Fruit fly (Drosophila melanogaster): ENCODE results near the gene Sytalpha.

Sytalpha gene

dm6 chr2L:17558111-17558773, 33.8 kb upstream of the Sytalpha start (continued):
- TF ChIP-seq unpg (GFP tag; optimal IDR thresholded peaks at IDR 0.05) (peak; percentile 55), Hr3 (GFP tag; optimal IDR thresholded peaks at IDR 0.05) (no peak), Dref (GFP tag; IDR thresholded peaks at IDR 0.05) (no peak), Asciz (GFP tag; optimal IDR thresholded peaks at IDR 0.05) (no peak), CG1792 (GFP tag; optimal IDR thresholded peaks at IDR 0.05) (no peak), lbe (GFP tag; optimal IDR thresholded peaks at IDR 0.05) (no peak), CG18764 (GFP tag; optimal IDR thresholded peaks at IDR 0.05) (no peak), CG30403 (GFP tag; optimal IDR thresholded peaks at IDR 0.05) (peak; percentile 16), dm (GFP tag; optimal IDR thresholded peaks at IDR 0.05) (no peak), HmgZ (tag; optimal IDR thresholded peaks at IDR 0.05) (no peak), ind (GFP tag; optimal IDR thresholded peaks at IDR 0.05) (peak; percentile 6), vfl (GFP tag; optimal IDR thresholded peaks at IDR 0.05) (no peak), H2.0 (GFP tag; IDR thresholded peaks at IDR 0.05) (no peak), CG32767 (GFP tag; IDR thresholded peaks at IDR 0.05) (no peak), sqz (GFP tag; optimal IDR thresholded peaks at IDR 0.05) (peak; percentile 59), CG10431 (GFP tag; optimal IDR thresholded peaks at IDR 0.05) (no peak), Oli (tag; optimal IDR thresholded peaks at IDR 0.05) (no peak), ara (GFP tag; IDR thresholded peaks at IDR 0.05) (no peak), crol (GFP tag; IDR thresholded peaks at IDR 0.05) (no peak), tup (GFP tag; optimal IDR thresholded peaks at IDR 0.05) (no peak), az2 (GFP tag; optimal IDR thresholded peaks at IDR 0.05) (no peak), mirr (GFP tag; optimal IDR thresholded peaks at IDR 0.05) (peak; percentile 23), sens (GFP tag) (no peak), CG1603 (tag; optimal IDR thresholded peaks at IDR 0.05) (no peak), Fer3 (tag; optimal IDR thresholded peaks at IDR 0.05) (peak; percentile 35), cad (GFP tag; optimal IDR thresholded peaks at IDR 0.05) (no peak), CG8388 (GFP tag; optimal IDR thresholded peaks at IDR 0.05) (peak; percentile 32), CG17186 (GFP tag; optimal IDR thresholded peaks at IDR 0.05) (no peak)

DNA sequence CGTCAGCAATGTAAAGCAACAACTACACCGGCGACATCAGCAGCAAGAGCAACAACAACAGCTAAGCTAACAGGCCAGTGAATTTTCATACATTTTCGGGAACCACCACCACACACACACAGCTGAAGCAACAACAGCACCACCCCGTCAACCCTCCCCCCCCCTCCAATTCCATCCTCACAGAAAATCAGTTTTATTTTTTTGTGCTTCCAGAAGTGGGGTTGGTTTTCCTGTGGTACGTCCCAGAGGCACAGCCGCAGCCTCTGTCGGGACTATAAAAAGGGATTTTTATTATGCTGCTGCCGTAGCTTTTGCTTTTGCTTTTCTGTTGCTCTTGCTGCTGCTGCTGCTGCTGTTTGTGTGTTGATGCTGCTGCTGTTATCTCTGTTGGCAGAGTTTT, 32.8 kb upstream of the Sytalpha start:
- TF ChIP-seq Opbp (GFP tag; IDR thresholded peaks at IDR 0.05; ENCODE audit: partially characterized antibody): no peak
- no peak for TF ChIP-seq CG11560 (tag; IDR thresholded peaks at IDR 0.05)
- no peak for TF ChIP-seq lov (optimal IDR thresholded peaks at IDR 0.05)
- no peak for TF ChIP-seq lov (GFP tag; IDR thresholded peaks at IDR 0.05)
- TF ChIP-seq Ets65A (GFP tag): no peak
- TF ChIP-seq Hmr (GFP tag; optimal IDR thresholded peaks at IDR 0.05): no peak
- no peak for TF ChIP-seq CG15073 (GFP tag; optimal IDR thresholded peaks at IDR 0.05)
- TF ChIP-seq CG6683 (GFP tag; optimal IDR thresholded peaks at IDR 0.05): no peak
- TF ChIP-seq dimm (GFP tag; IDR thresholded peaks at IDR 0.05): no peak
- TF ChIP-seq CG17385 (GFP tag; optimal IDR thresholded peaks at IDR 0.05): no peak
- no peak for TF ChIP-seq CG16815 (GFP tag; optimal IDR thresholded peaks at IDR 0.05)
- TF ChIP-seq ATbp (GFP tag; optimal IDR thresholded peaks at IDR 0.05): no peak
- TF ChIP-seq abd-A (tag; optimal IDR thresholded peaks at IDR 0.05): peak; percentile 96
- TF ChIP-seq PHDP (tag; optimal IDR thresholded peaks at IDR 0.05): no peak
- no peak for TF ChIP-seq CG6272 (GFP tag; IDR thresholded peaks at IDR 0.05)
- TF ChIP-seq CG11695 (GFP tag; IDR thresholded peaks at IDR 0.05): no peak
- TF ChIP-seq fru (optimal IDR thresholded peaks at IDR 0.05): no peak
- TF ChIP-seq CG18619 (GFP tag; optimal IDR thresholded peaks at IDR 0.05): no peak
- no peak for TF ChIP-seq Dek (tag; optimal IDR thresholded peaks at IDR 0.05)
- no peak for TF ChIP-seq CG5953 (GFP tag; IDR thresholded peaks at IDR 0.05)
- TF ChIP-seq Tbp (GFP tag; optimal IDR thresholded peaks at IDR 0.05): no peak
- no peak for TF ChIP-seq CG2712 (tag; optimal IDR thresholded peaks at IDR 0.05)
- TF ChIP-seq corto (GFP tag; optimal IDR thresholded peaks at IDR 0.05): no peak
- TF ChIP-seq salm (tag; optimal IDR thresholded peaks at IDR 0.05): no peak
- no peak for TF ChIP-seq Max (GFP tag; optimal IDR thresholded peaks at IDR 0.05)
- TF ChIP-seq CG18262 (tag; optimal IDR thresholded peaks at IDR 0.05): no peak

Measured in whole organism, embryonic.